Worm (Caenorhabditis elegans): ENCODE results near the gene ZK1240.11.
A peak's percentile ranks its signal among the peaks of the same experiment; 100 is the strongest.

ZK1240.11 gene

ce11 chrII:2320097-2320496 lies 5.0 kb upstream of the ZK1240.11 start, which contains the start of gene ZK1240.3:
TSS of gene ZK1240.3 (plus strand) at chrII:2320334.
- no peak for TF ChIP-seq dpl-1 (GFP tag; optimal IDR thresholded peaks at IDR 0.05)
- TF ChIP-seq daf-16 (GFP tag; optimal IDR thresholded peaks at IDR 0.05): no peak
- peak; percentile 62 for TF ChIP-seq daf-16 (tag; optimal IDR thresholded peaks at IDR 0.05)
- TF ChIP-seq php-3 (GFP tag; IDR thresholded peaks at IDR 0.05): 0 out of 2 replicates have a peak, but pooled peaks have one; percentile 48
- TF ChIP-seq spr-3 (GFP tag; optimal IDR thresholded peaks at IDR 0.05): no peak
- no peak for TF ChIP-seq zag-1 (tag; optimal IDR thresholded peaks at IDR 0.05)
- peak; percentile 32 for TF ChIP-seq T20F7.1 (GFP tag; optimal IDR thresholded peaks at IDR 0.05)
- no peak for TF ChIP-seq ceh-20 (GFP tag; IDR thresholded peaks at IDR 0.05)
- peak in 1 of 2 experiments; percentile 37 for TF ChIP-seq unc-62 (GFP tag; optimal IDR thresholded peaks at IDR 0.05 in 1 of 2)
- no peak for TF ChIP-seq unc-62 (tag; optimal IDR thresholded peaks at IDR 0.05)
- TF ChIP-seq D1046.2 (GFP tag; IDR thresholded peaks at IDR 0.05): no peak
- peak; percentile 58 for TF ChIP-seq hlh-11 (tag; optimal IDR thresholded peaks at IDR 0.05)
- no peak for TF ChIP-seq F26F4.8 (GFP tag; conservative IDR thresholded peaks at IDR 0.05)
- no peak for TF ChIP-seq vab-7 (GFP tag; IDR thresholded peaks at IDR 0.05)
- TF ChIP-seq pqm-1 (tag; optimal IDR thresholded peaks at IDR 0.05): peak; percentile 91
- no peak for TF ChIP-seq Y75B8A.6 (GFP tag; IDR thresholded peaks at IDR 0.05)
- peak; percentile 80 for TF ChIP-seq aha-1 (tag)
- peak; percentile 23 for TF ChIP-seq dve-1 (tag; optimal IDR thresholded peaks at IDR 0.05; ENCODE audit: insufficient read depth)
- TF ChIP-seq set-16 (GFP tag; IDR thresholded peaks at IDR 0.05): no peak
- peak; percentile 55; the same call in 1 of the 2 replicates for TF ChIP-seq nhr-41 (GFP tag; IDR thresholded peaks at IDR 0.05)
- peak; percentile 69 for TF ChIP-seq dmd-6 (GFP tag; IDR thresholded peaks at IDR 0.05)
- peak; percentile 78 for TF ChIP-seq nhr-28 (tag; optimal IDR thresholded peaks at IDR 0.05)

- TF ChIP-seq daf-19 (GFP tag; conservative IDR thresholded peaks at IDR 0.05): no peak
- no peak for TF ChIP-seq madf-9 (GFP tag; conservative IDR thresholded peaks at IDR 0.05)
- no peak for TF ChIP-seq ceh-62 (tag; optimal IDR thresholded peaks at IDR 0.05)
- no peak for TF ChIP-seq unc-130 (GFP tag; optimal IDR thresholded peaks at IDR 0.05)
- no peak for TF ChIP-seq nhr-111 (GFP tag; optimal IDR thresholded peaks at IDR 0.05)
- no peak for TF ChIP-seq unc-62 (GFP tag; optimal IDR thresholded peaks at IDR 0.05 in 1 of 2)
- TF ChIP-seq unc-62 (tag; optimal IDR thresholded peaks at IDR 0.05): no peak
- TF ChIP-seq hlh-30 (tag; optimal IDR thresholded peaks at IDR 0.05; ENCODE audit: insufficient read depth): peak; percentile 29
- no peak for TF ChIP-seq aha-1 (tag)
- TF ChIP-seq fos-1 (tag; optimal IDR thresholded peaks at IDR 0.05): no peak
- TF ChIP-seq F26F4.8 (GFP tag; conservative IDR thresholded peaks at IDR 0.05): no peak
- TF ChIP-seq nhr-102 (tag; optimal IDR thresholded peaks at IDR 0.05): no peak
- no peak for TF ChIP-seq mxl-2 (GFP tag; conservative IDR thresholded peaks at IDR 0.05)
- no peak for TF ChIP-seq ceh-44 (GFP tag; IDR thresholded peaks at IDR 0.05)
- no peak for TF ChIP-seq php-3 (GFP tag; IDR thresholded peaks at IDR 0.05)
- peak; percentile 55 for TF ChIP-seq hlh-11 (tag; optimal IDR thresholded peaks at IDR 0.05)
- TF ChIP-seq daf-16 (GFP tag; optimal IDR thresholded peaks at IDR 0.05): no peak
- peak; percentile 72 for TF ChIP-seq daf-16 (tag; optimal IDR thresholded peaks at IDR 0.05)
- TF ChIP-seq lin-13 (GFP tag; optimal IDR thresholded peaks at IDR 0.05): no peak
- TF ChIP-seq jun-1 (tag; optimal IDR thresholded peaks at IDR 0.05): no peak
- TF ChIP-seq lin-1 (GFP tag; IDR thresholded peaks at IDR 0.05): peak; percentile 17; the same call in 1 of the 2 replicates
- TF ChIP-seq dve-1 (tag; optimal IDR thresholded peaks at IDR 0.05; ENCODE audit: insufficient read depth): peak; percentile 51
- no peak for TF ChIP-seq lin-38 (GFP tag; IDR thresholded peaks at IDR 0.05)
- no peak for TF ChIP-seq F37D6.2 (tag; optimal IDR thresholded peaks at IDR 0.05)
- TF ChIP-seq nhr-28 (tag; optimal IDR thresholded peaks at IDR 0.05): peak; percentile 69
- TF ChIP-seq nhr-48 (tag; optimal IDR thresholded peaks at IDR 0.05): no peak
- TF ChIP-seq arid-1 (GFP tag; conservative IDR thresholded peaks at IDR 0.05): no peak
- TF ChIP-seq lim-7 (GFP tag; IDR thresholded peaks at IDR 0.05): no peak
- TF ChIP-seq dmd-6 (GFP tag; IDR thresholded peaks at IDR 0.05): peak; percentile 76
- TF ChIP-seq pqm-1 (tag; optimal IDR thresholded peaks at IDR 0.05): peak; percentile 85
- TF ChIP-seq snpc-4 (tag; optimal IDR thresholded peaks at IDR 0.05): no peak
- no peak for TF ChIP-seq lin-29 (GFP tag; IDR thresholded peaks at IDR 0.05)
Observed at ce11 chrII:2322857-2323518, 2.1 kb upstream of the ZK1240.11 start, which contains the start of the genes ZK1240.6 and ZK1240.2. TSS of gene ZK1240.6 (minus strand) at chrII:2322907. TSS of gene ZK1240.2 (plus strand) at chrII:2323376.
